Fruit fly (Drosophila melanogaster) whole organism, embryonic: Measurements from ENCODE around the gene Wnt6.

Experiments
- ATbp ChIP-seq: fragments of 200-800 bp; sonication (Bioruptor generic); optimal IDR thresholded peaks from 2 replicates; lab custom pipeline; 2017; ENCODE audit warnings: missing biosample characterization, mild to moderate bottlenecking, missing genetic modification characterization, missing genetic modification reagents
- Awh ChIP-seq: fragments of 200-800 bp; sonication (Bioruptor generic); IDR thresholded peaks from 2 replicates; pipeline ENCODE4, ENCODE4 v1.3.6; 2022; ENCODE audit warnings: missing biosample characterization, missing genetic modification characterization
- BtbVII ChIP-seq: fragments of 200-800 bp; sonication (Bioruptor generic); optimal IDR thresholded peaks from 3 replicates; lab custom pipeline; 2017; ENCODE audit warnings: missing biosample characterization, mild to moderate bottlenecking, missing genetic modification characterization
- CG10654 ChIP-seq: fragments of 200-800 bp; sonication (Bioruptor generic); optimal IDR thresholded peaks from 2 replicates; lab custom pipeline; 2016; ENCODE audit warnings: missing biosample characterization, missing genetic modification characterization
- CG15514 ChIP-seq: fragments of 200-800 bp; sonication (Bioruptor generic); optimal IDR thresholded peaks from 3 replicates; lab custom pipeline; 2017; ENCODE audit warnings: missing biosample characterization, missing genetic modification characterization, mild to moderate bottlenecking, moderate library complexity, missing genetic modification reagents
- CG17829 ChIP-seq: fragments of 200-800 bp; optimal IDR thresholded peaks from 2 replicates; lab custom pipeline; 2019; ENCODE audit warnings: missing biosample characterization, mild to moderate bottlenecking, missing genetic modification characterization, moderate library complexity
- CG18599 ChIP-seq: fragments of 200-800 bp; sonication (Bioruptor generic); optimal IDR thresholded peaks from 3 replicates; lab custom pipeline; 2017; ENCODE audit warnings: missing biosample characterization, missing genetic modification characterization, mild to moderate bottlenecking, moderate library complexity, missing genetic modification reagents
- CG2199 ChIP-seq: fragments of 200-800 bp; sonication (Bioruptor generic); IDR thresholded peaks from 3 replicates; pipeline ENCODE4 v1.3.6; 2022; ENCODE audit warnings: missing biosample characterization, missing genetic modification characterization
- CG2875 ChIP-seq: fragments of 200-800 bp; sonication (Bioruptor generic); optimal IDR thresholded peaks from 2 replicates; lab custom pipeline; 2017; ENCODE audit warnings: missing biosample characterization, mild to moderate bottlenecking, missing genetic modification characterization, missing genetic modification reagents
- CG2889 ChIP-seq: fragments of 200-800 bp; sonication (Bioruptor generic); IDR thresholded peaks from 3 replicates; pipeline ENCODE4 v1.3.6; 2022; ENCODE audit warnings: missing biosample characterization, missing genetic modification characterization
- CG30403 ChIP-seq: fragments of 200-800 bp; sonication (Bioruptor generic); optimal IDR thresholded peaks from 3 replicates; lab custom pipeline; 2016; ENCODE audit warnings: missing biosample characterization, missing genetic modification characterization
- CG32532 ChIP-seq: fragments of 200-800 bp; sonication (Bioruptor generic); IDR thresholded peaks from 2 replicates; pipeline ENCODE4 v1.3.6; 2022; ENCODE audit warnings: missing biosample characterization, missing genetic modification characterization
- CG3407 ChIP-seq: fragments of 200-800 bp; sonication (Bioruptor generic); optimal IDR thresholded peaks from 2 replicates; lab custom pipeline; 2018; ENCODE audit warnings: missing biosample characterization, mild to moderate bottlenecking, missing genetic modification characterization
- CG3995 ChIP-seq: fragments of 200-800 bp; sonication (Bioruptor generic); optimal IDR thresholded peaks from 3 replicates; lab custom pipeline; 2016; ENCODE audit warnings: missing biosample characterization, missing genetic modification characterization
- CG4360 ChIP-seq: fragments of 200-800 bp; sonication (Bioruptor generic); IDR thresholded peaks from 2 replicates; pipeline ENCODE4 v1.3.6; 2022; ENCODE audit warnings: missing biosample characterization, missing genetic modification characterization
- CG7839 ChIP-seq: fragments of 200-800 bp; sonication (Bioruptor generic); optimal IDR thresholded peaks from 3 replicates; lab custom pipeline; 2018; ENCODE audit warnings: missing biosample characterization, mild to moderate bottlenecking, missing genetic modification characterization, moderate library complexity
- CG8281 ChIP-seq: fragments of 200-800 bp; sonication (Bioruptor generic); optimal IDR thresholded peaks from 2 replicates; lab custom pipeline; 2018; ENCODE audit warnings: missing biosample characterization, mild to moderate bottlenecking, missing genetic modification characterization, moderate library complexity
- CoRest ChIP-seq: fragments of 200-800 bp; sonication (Bioruptor generic); optimal IDR thresholded peaks from 3 replicates; lab custom pipeline; 2018; ENCODE audit warnings: missing biosample characterization, mild to moderate bottlenecking, missing genetic modification characterization, moderate library complexity
- D19B ChIP-seq: fragments of 200-800 bp; sonication (Bioruptor generic); optimal IDR thresholded peaks from 2 replicates; lab custom pipeline; 2017; ENCODE audit warnings: missing biosample characterization, mild to moderate bottlenecking, missing genetic modification characterization
- Dip2 ChIP-seq: fragments of 200-800 bp; sonication (Bioruptor generic); IDR thresholded peaks from 2 replicates; pipeline ENCODE4 v1.3.6; 2022; ENCODE audit warnings: missing biosample characterization, missing genetic modification characterization
- Ets65A ChIP-seq: fragments of 200-800 bp; sonication (Bioruptor generic); peaks from one replicate; lab custom pipeline; 2016; ENCODE audit warnings: missing biosample characterization, missing genetic modification characterization
- H15 ChIP-seq: fragments of 200-800 bp; sonication (Bioruptor generic); IDR thresholded peaks from 3 replicates; pipeline ENCODE4 v1.3.6; 2022; ENCODE audit warnings: missing biosample characterization, missing genetic modification characterization
- Hr51 ChIP-seq, 2 experiments: fragments of 200-800 bp; sonication (Bioruptor generic); optimal IDR thresholded peaks; 2 replicates in 1 of 2; 3 replicates in 1 of 2; lab custom pipeline; 2016 to 2018; ENCODE audit warnings: missing biosample characterization in 2 of 2, missing genetic modification characterization in 2 of 2, mild to moderate bottlenecking in 1 of 2, moderate library complexity in 1 of 2
- Lpt ChIP-seq: fragments of >200 bp; optimal IDR thresholded peaks from 2 replicates; lab custom pipeline; 2018; ENCODE audit warnings: missing biosample characterization, missing genetic modification characterization
- Nf-YB ChIP-seq: fragments of 200-800 bp; sonication (Bioruptor generic); optimal IDR thresholded peaks from 3 replicates; lab custom pipeline; 2019; ENCODE audit warnings: missing biosample characterization, mild to moderate bottlenecking, missing genetic modification characterization, moderate library complexity
- Nf-YC ChIP-seq: fragments of 200-800 bp; optimal IDR thresholded peaks from 3 replicates; lab custom pipeline; 2019; ENCODE audit warnings: missing biosample characterization, mild to moderate bottlenecking, missing genetic modification characterization, moderate library complexity
- Poxn ChIP-seq: fragments of 200-800 bp; sonication (Bioruptor generic); IDR thresholded peaks from 2 replicates; pipeline ENCODE4 v1.3.6; 2022; ENCODE audit warnings: missing biosample characterization, missing genetic modification characterization
- Tbp ChIP-seq: fragments of >200 bp; optimal IDR thresholded peaks from 2 replicates; lab custom pipeline; 2018; ENCODE audit warnings: missing biosample characterization, missing genetic modification characterization
- Vsx1 ChIP-seq: fragments of 200-800 bp; sonication (Bioruptor generic); optimal IDR thresholded peaks from 2 replicates; lab custom pipeline; 2017; ENCODE audit warnings: missing biosample characterization, mild to moderate bottlenecking, missing genetic modification characterization, missing genetic modification reagents
- abd-A ChIP-seq: fragments of 200-800 bp; sonication (Bioruptor generic); optimal IDR thresholded peaks from 3 replicates; lab custom pipeline; 2019; ENCODE audit warnings: missing biosample characterization, mild to moderate bottlenecking, missing genetic modification characterization, moderate library complexity
- ap ChIP-seq: fragments of 200-800 bp; sonication (Bioruptor generic); IDR thresholded peaks from 2 replicates; pipeline ENCODE4 v1.3.6; 2022; ENCODE audit warnings: missing biosample characterization, missing genetic modification characterization
- bsh ChIP-seq, 2 experiments: fragments of 200-800 bp; sonication (Bioruptor generic); optimal IDR thresholded peaks; 2 replicates each; lab custom pipeline; 2017 to 2018; ENCODE audit warnings: mild to moderate bottlenecking in 2 of 2, missing biosample characterization in 2 of 2, missing genetic modification characterization in 2 of 2, moderate library complexity in 1 of 2
- chif ChIP-seq, 2 experiments: fragments of 200-800 bp; sonication (Bioruptor generic); optimal IDR thresholded peaks; 3 replicates each; lab custom pipeline; 2016; ENCODE audit warnings: missing biosample characterization in 2 of 2, missing genetic modification characterization in 2 of 2
- chinmo ChIP-seq: fragments of 200-800 bp; sonication (Bioruptor generic); IDR thresholded peaks from 4 replicates; pipeline ENCODE4 v1.3.6; 2022; ENCODE audit warnings: missing biosample characterization, missing genetic modification characterization; ENCODE audit not compliant: partially characterized antibody
- dmrt11E ChIP-seq: fragments of 200-800 bp; sonication (Bioruptor generic); optimal IDR thresholded peaks from 3 replicates; lab custom pipeline; 2018; ENCODE audit warnings: missing biosample characterization, mild to moderate bottlenecking, missing genetic modification characterization, moderate library complexity
- eve ChIP-seq, 2 experiments: fragments of >200 bp; optimal IDR thresholded peaks; 2 replicates each; lab custom pipeline; 2017; ENCODE audit warnings: missing biosample characterization in 2 of 2, missing genetic modification characterization in 2 of 2
- exex ChIP-seq: fragments of 200-800 bp; sonication (Bioruptor generic); optimal IDR thresholded peaks from 4 replicates; lab custom pipeline; 2018; ENCODE audit warnings: missing biosample characterization, mild to moderate bottlenecking, missing genetic modification characterization, moderate library complexity
- fu2 ChIP-seq: fragments of 200-800 bp; sonication (Bioruptor generic); optimal IDR thresholded peaks from 2 replicates; lab custom pipeline; 2016; ENCODE audit warnings: missing biosample characterization, missing genetic modification characterization
- gt ChIP-seq: fragments of 200-800 bp; sonication (Bioruptor generic); IDR thresholded peaks from 2 replicates; pipeline ENCODE4 v1.3.6; 2022; ENCODE audit warnings: missing biosample characterization, missing genetic modification characterization
- hkb ChIP-seq, 2 experiments: fragments of 200-800 bp in 1 of 2; fragments of >200 bp in 1 of 2; sonication (Bioruptor generic) in 1 of 2; IDR thresholded peaks in 1 of 2; optimal IDR thresholded peaks in 1 of 2; 2 replicates each; pipeline versions ENCODE4 v1.3.6 to Lab custom; 2017 to 2022; ENCODE audit warnings: missing biosample characterization in 1 of 2, missing genetic modification characterization in 1 of 2
- jigr1 ChIP-seq: fragments of 200-800 bp; sonication (Bioruptor generic); IDR thresholded peaks from 3 replicates; pipeline ENCODE4 v1.3.6; 2022; ENCODE audit warnings: missing biosample characterization, missing genetic modification characterization
- lab ChIP-seq: fragments of 200-800 bp; sonication (Bioruptor generic); optimal IDR thresholded peaks from 3 replicates; lab custom pipeline; 2017; ENCODE audit warnings: missing biosample characterization, missing genetic modification characterization, mild to moderate bottlenecking, moderate library complexity, missing genetic modification reagents
- nau ChIP-seq: fragments of 200-800 bp; sonication (Bioruptor generic); optimal IDR thresholded peaks from 3 replicates; lab custom pipeline; 2017; ENCODE audit warnings: missing biosample characterization, mild to moderate bottlenecking, missing genetic modification characterization, missing genetic modification reagents
- org-1 ChIP-seq: fragments of 200-800 bp; sonication (Bioruptor generic); optimal IDR thresholded peaks from 2 replicates; lab custom pipeline; 2017; ENCODE audit warnings: missing biosample characterization, missing genetic modification characterization
- row ChIP-seq: fragments of 200-800 bp; sonication (Bioruptor generic); IDR thresholded peaks from 3 replicates; pipeline ENCODE4 v1.3.6; 2022; ENCODE audit warnings: missing biosample characterization, missing genetic modification characterization
- sens ChIP-seq: fragments of 200-800 bp; sonication (Bioruptor generic); peaks from one replicate; lab custom pipeline; 2016; ENCODE audit warnings: missing biosample characterization, missing genetic modification characterization
- slbo ChIP-seq: fragments of 200-800 bp; sonication (Bioruptor generic); IDR thresholded peaks from 2 replicates; pipeline ENCODE4 v1.3.6; 2022; ENCODE audit warnings: missing biosample characterization, missing genetic modification characterization
- tup ChIP-seq: fragments of 200-800 bp; sonication (Bioruptor generic); optimal IDR thresholded peaks from 2 replicates; lab custom pipeline; 2016; ENCODE audit warnings: missing biosample characterization, mild to moderate bottlenecking, missing genetic modification characterization, moderate library complexity

The Wnt6 gene

DNA sequence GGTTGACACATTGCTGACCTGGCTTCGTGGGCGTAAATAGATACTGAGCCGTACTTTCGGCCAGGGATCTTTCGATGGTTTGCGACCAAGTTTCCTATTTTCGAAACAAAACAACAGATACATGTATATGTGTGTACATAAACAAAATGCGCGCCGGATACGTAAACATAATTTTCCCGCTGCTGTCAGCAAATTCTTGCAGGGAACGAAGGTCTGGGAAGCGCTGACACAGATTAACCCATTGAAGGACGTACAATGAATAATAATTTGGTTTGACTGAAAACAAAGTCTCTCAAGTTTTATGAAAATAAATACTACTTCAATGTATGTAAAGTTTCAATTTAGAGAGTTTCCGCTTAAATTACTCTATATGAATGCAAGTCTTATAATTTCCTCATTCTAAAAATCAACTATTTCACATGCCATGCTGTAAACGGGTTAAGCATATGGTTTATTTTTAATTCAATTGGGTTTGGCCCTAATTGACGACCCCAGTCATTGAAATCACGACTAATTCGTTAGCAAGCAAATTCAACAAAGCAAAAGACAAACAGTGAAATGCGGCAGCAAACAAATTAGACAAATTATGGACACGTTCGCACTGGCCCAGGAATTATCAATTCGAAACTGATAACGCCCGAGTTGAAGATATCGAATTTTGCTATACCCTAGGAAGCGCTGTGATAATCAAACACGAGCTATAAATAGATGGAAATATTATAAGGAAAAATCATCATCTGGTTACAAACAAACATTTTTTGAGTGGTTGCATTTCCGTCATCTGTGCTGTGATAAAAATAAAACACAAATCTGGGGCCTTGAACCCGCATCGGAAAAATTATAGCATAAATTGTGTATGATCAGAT lies 53.3 kb downstream of the Wnt6 start (continued):
- TF ChIP-seq ap (GFP tag; lab: Robert Waterston, UW) (peak; percentile 3; the same call in 1 of the 2 replicates), fu2 (GFP tag; lab: Kevin White, UChicago) (no peak), CG30403 (no peak), Ets65A (GFP tag; lab: Kevin White, UChicago) (peak; percentile 49), CG4360 (GFP tag; lab: Robert Waterston, UW) (no peak), Nf-YB (GFP tag; lab: Kevin White, UChicago) (no peak), row (peak; percentile 51; the same call in 2 of the 3 replicates), H15 (GFP tag; lab: Robert Waterston, UW) (no peak), CG2199 (0 out of 3 replicates have a peak, but pooled peaks have one; percentile 16), dmrt11E (no peak), CG3995 (GFP tag; lab: Kevin White, UChicago) (peak; percentile 50), chif (GFP tag; optimal IDR thresholded peaks at IDR 0.05; lab: Kevin White, UChicago) (no peak), BtbVII (GFP tag; lab: Kevin White, UChicago) (no peak), CG32532 (GFP tag; lab: Robert Waterston, UW) (peak; percentile 17; the same call in 1 of the 2 replicates), eve (GFP tag; optimal IDR thresholded peaks at IDR 0.05; lab: Kevin White, UChicago) (no peak), CG2875 (GFP tag; lab: Kevin White, UChicago) (peak; percentile 24), CG18599 (GFP tag; lab: Kevin White, UChicago) (peak; percentile 17), CG7839 (no peak), CG2889 (GFP tag; lab: Robert Waterston, UW) (no peak), bsh (GFP tag; optimal IDR thresholded peaks at IDR 0.05; lab: Kevin White, UChicago) (peak in 1 of 2 experiments; percentile 22), abd-A (no peak), sens (GFP tag; lab: Kevin White, UChicago) (peak; percentile 2), org-1 (GFP tag; lab: Kevin White, UChicago) (no peak), Tbp (GFP tag; lab: Kevin White, UChicago) (no peak), CG15514 (GFP tag; lab: Kevin White, UChicago) (no peak), Nf-YC (tag; lab: Kevin White, UChicago) (no peak), gt (GFP tag; lab: Robert Waterston, UW) (no peak), Dip2 (GFP tag; lab: Robert Waterston, UW) (no peak), CG17829 (tag; lab: Kevin White, UChicago) (no peak), jigr1 (GFP tag; lab: Robert Waterston, UW) (no peak), tup (GFP tag; lab: Kevin White, UChicago) (no peak), CoRest (no peak), Poxn (no peak), CG3407 (GFP tag; lab: Kevin White, UChicago) (peak; percentile 4), exex (tag; lab: Kevin White, UChicago) (peak; percentile 32), Hr51 (GFP tag; optimal IDR thresholded peaks at IDR 0.05; lab: Kevin White, UChicago) (no peak), nau (GFP tag; lab: Kevin White, UChicago) (no peak), CG8281 (no peak), hkb (optimal IDR thresholded peaks at IDR 0.05; lab: Kevin White, UChicago) (no peak), hkb (GFP tag; IDR thresholded peaks at IDR 0.05; lab: Robert Waterston, UW) (0 out of 2 replicates have a peak, but pooled peaks have one; percentile 15), Vsx1 (GFP tag; lab: Kevin White, UChicago) (no peak), lab (GFP tag; lab: Kevin White, UChicago) (peak; percentile 57), chinmo (GFP tag; lab: Robert Waterston, UW) (0 out of 4 replicates have a peak, but pooled peaks have one; percentile 30), slbo (GFP tag; lab: Robert Waterston, UW) (no peak), D19B (GFP tag; lab: Kevin White, UChicago) (peak; percentile 77), Awh (peak; percentile 51; the same call in 1 of the 2 replicates), ATbp (GFP tag; lab: Kevin White, UChicago) (peak; percentile 58), Lpt (GFP tag; lab: Kevin White, UChicago) (no peak), CG10654 (GFP tag; lab: Kevin White, UChicago) (no peak)
